Worm (Caenorhabditis elegans) whole organism, mixed stage, embryonic: Measurements from ENCODE around the gene srt-47.
"Not testable (repeated sequence)": the region's sequence is repeated elsewhere in the genome, so short reads cannot be mapped to it uniquely, and the experiment has no call there.

Experiments
- blmp-1 ChIP-seq: fragments of 150-350 bp; optimal IDR thresholded peaks from 2 replicates; lab custom pipeline; 2014; ENCODE audit warnings: missing biosample characterization, missing genetic modification characterization
- elt-1 ChIP-seq: sonication (generic microtip); optimal IDR thresholded peaks from 2 replicates; lab custom pipeline; 2017; ENCODE audit warnings: missing genetic modification characterization, mild to moderate bottlenecking, missing compliant biosample characterization, antibody characterized with exemption, moderate library complexity, borderline replicate concordance; ENCODE audit not compliant: insufficient read depth
- elt-3 ChIP-seq: fragments of 150-350 bp; optimal IDR thresholded peaks from 2 replicates; lab custom pipeline; 2014; ENCODE audit warnings: missing biosample characterization, missing genetic modification characterization
- flh-1 ChIP-seq: fragments of 200-800 bp; sonication (Bioruptor generic); optimal IDR thresholded peaks from 2 replicates; lab custom pipeline; 2018; ENCODE audit warnings: mild to moderate bottlenecking, missing genetic modification characterization, moderate library complexity, missing compliant biosample characterization
- hlh-1 ChIP-seq: fragments of 150-350 bp; optimal IDR thresholded peaks from 2 replicates; lab custom pipeline; 2014; ENCODE audit warnings: missing biosample characterization, missing genetic modification reagents, missing genetic modification characterization
- lin-32 ChIP-seq: fragments of 200-800 bp; sonication (Bioruptor generic); optimal IDR thresholded peaks from 2 replicates; lab custom pipeline; 2018; ENCODE audit warnings: mild to moderate bottlenecking, missing genetic modification characterization, missing compliant biosample characterization
- mep-1 ChIP-seq: fragments of 150-350 bp; optimal IDR thresholded peaks from 2 replicates; lab custom pipeline; 2017; ENCODE audit warnings: missing biosample characterization, missing genetic modification reagents, missing genetic modification characterization, inconsistent platforms
- mls-2 ChIP-seq: sonication (generic microtip); optimal IDR thresholded peaks from 2 replicates; lab custom pipeline; 2016; ENCODE audit warnings: mild to moderate bottlenecking, missing genetic modification characterization, moderate library complexity, missing compliant biosample characterization
- nhr-12 ChIP-seq: fragments of 150-350 bp; optimal IDR thresholded peaks from 2 replicates; lab custom pipeline; 2014; ENCODE audit warnings: missing biosample characterization, missing genetic modification characterization
- nhr-237 ChIP-seq: fragments of 150-350 bp; optimal IDR thresholded peaks from 2 replicates; lab custom pipeline; 2014; ENCODE audit warnings: missing biosample characterization, missing genetic modification characterization
- snpc-4 ChIP-seq: fragments of 150-350 bp; optimal IDR thresholded peaks from 2 replicates; lab custom pipeline; 2014; ENCODE audit warnings: missing biosample characterization, missing genetic modification characterization
- unc-39 ChIP-seq: fragments of 150-350 bp; optimal IDR thresholded peaks from 2 replicates; lab custom pipeline; 2014; ENCODE audit warnings: missing biosample characterization, missing genetic modification characterization

Gene srt-47

ce11 chrIV:15011169-15011568 lies 42.0 kb downstream of the srt-47 start:
- no peak for TF ChIP-seq mep-1
- TF ChIP-seq elt-1 (tag; lab: Kevin White, UChicago), result no peak
- no peak for TF ChIP-seq lin-32
- TF ChIP-seq elt-3 (tag; lab: Kevin White, UChicago), result no peak
- TF ChIP-seq, all 35 proteins: peak for 0

- no peak for TF ChIP-seq blmp-1 (tag; lab: Kevin White, UChicago)
- TF ChIP-seq mls-2, result no peak
- TF ChIP-seq mep-1, result no peak
- no peak for TF ChIP-seq unc-39 (tag; lab: Kevin White, UChicago)
- TF ChIP-seq nhr-237 (tag; lab: Kevin White, UChicago), result no peak
- no peak for TF ChIP-seq flh-1
These were observed 45.0 kb downstream of the srt-47 start for ce11 chrIV:15008200-15008599.

ce11 chrIV:15006494-15006893 lies 46.7 kb downstream of the srt-47 start, which contains the start of gene Y41E3.6:
Gene Y41E3.6 (plus strand): TSS chrIV:15006794.
- not testable (repeated sequence) for TF ChIP-seq nhr-12, snpc-4, hlh-1
